Worm (Caenorhabditis elegans): Measurements from ENCODE around the gene ZK688.9.

ZK688.9 gene

ce11 chrIII:7854494-7855184 lies 28.2 kb downstream of the ZK688.9 start, which contains the start of gene rpl-35:
Gene rpl-35 (plus strand): TSS chrIII:7855134.
- TF ChIP-seq unc-130 (GFP tag; optimal IDR thresholded peaks at IDR 0.05), result peak; percentile 98
- TF ChIP-seq nhr-120 (GFP tag; IDR thresholded peaks at IDR 0.05), result peak; percentile 97
- peak; percentile 100 for TF ChIP-seq athp-1 (tag; optimal IDR thresholded peaks at IDR 0.05)
- peak; percentile 57 for TF ChIP-seq B0261.1 (tag; optimal IDR thresholded peaks at IDR 0.05)
- peak; percentile 80 for TF ChIP-seq die-1 (tag; optimal IDR thresholded peaks at IDR 0.05)
- TF ChIP-seq F33H1.4 (GFP tag; IDR thresholded peaks at IDR 0.05), result peak; percentile 96
- TF ChIP-seq ztf-3 (GFP tag; optimal IDR thresholded peaks at IDR 0.05), result peak; percentile 93
- TF ChIP-seq ceh-40 (GFP tag; IDR thresholded peaks at IDR 0.05), result peak; percentile 93; the same call in 1 of the 2 replicates
- TF ChIP-seq F57A8.1 (GFP tag; optimal IDR thresholded peaks at IDR 0.05), result peak; percentile 91
- TF ChIP-seq F52B5.7 (tag; optimal IDR thresholded peaks at IDR 0.05), result peak; percentile 99
- TF ChIP-seq sptf-2 (GFP tag; optimal IDR thresholded peaks at IDR 0.05), result peak; percentile 95
- peak; percentile 97 for TF ChIP-seq lsl-1 (GFP tag; optimal IDR thresholded peaks at IDR 0.05)
- TF ChIP-seq madf-10 (tag; optimal IDR thresholded peaks at IDR 0.05), result peak; percentile 97
- peak; percentile 85 for TF ChIP-seq T26A5.8 (tag; optimal IDR thresholded peaks at IDR 0.05)
- TF ChIP-seq zim-3 (tag; optimal IDR thresholded peaks at IDR 0.05), result peak; percentile 87
- 0 out of 2 replicates have a peak, but pooled peaks have one; percentile 86 for TF ChIP-seq lag-1 (GFP tag; IDR thresholded peaks at IDR 0.05)
- peak; percentile 98 for TF ChIP-seq atf-7 (tag; optimal IDR thresholded peaks at IDR 0.05)
- TF ChIP-seq lir-1 (GFP tag; conservative IDR thresholded peaks at IDR 0.05), result peak; percentile 99
- TF ChIP-seq bed-1 (GFP tag; IDR thresholded peaks at IDR 0.05), result peak; percentile 91; the same call in 1 of the 2 replicates
- TF ChIP-seq mcd-1 (GFP tag; IDR thresholded peaks at IDR 0.05), result peak; percentile 99
- TF ChIP-seq snpc-1.3 (tag; optimal IDR thresholded peaks at IDR 0.05; ENCODE audit: insufficient read depth), result peak; percentile 98
- TF ChIP-seq madf-8 (GFP tag; conservative IDR thresholded peaks at IDR 0.05), result peak; percentile 94
- TF ChIP-seq Y56A3A.18 (GFP tag; IDR thresholded peaks at IDR 0.05), result peak; percentile 99; the same call in 1 of the 2 replicates
- peak; percentile 41 for TF ChIP-seq unc-62 (GFP tag; optimal IDR thresholded peaks at IDR 0.05)
- TF ChIP-seq aptf-3 (GFP tag; IDR thresholded peaks at IDR 0.05), result peak; percentile 96; the same call in 1 of the 2 replicates
- peak; percentile 96 for TF ChIP-seq cebp-2 (GFP tag; IDR thresholded peaks at IDR 0.05)
- TF ChIP-seq egl-44 (GFP tag; IDR thresholded peaks at IDR 0.05), result peak; percentile 99
- peak; percentile 89 for TF ChIP-seq F10E7.11 (tag; optimal IDR thresholded peaks at IDR 0.05)
- TF ChIP-seq K12H6.12 (tag; optimal IDR thresholded peaks at IDR 0.05), result peak; percentile 99
- peak; percentile 77 for TF ChIP-seq nhr-27 (tag; optimal IDR thresholded peaks at IDR 0.05)
- peak; percentile 98 for TF ChIP-seq aptf-2 (GFP tag; conservative IDR thresholded peaks at IDR 0.05)
- peak; percentile 94 to 97 for TF ChIP-seq let-607 (tag; optimal IDR thresholded peaks at IDR 0.05)
- TF ChIP-seq F22D6.2 (tag; optimal IDR thresholded peaks at IDR 0.05), result peak; percentile 94
- TF ChIP-seq B0035.1 (tag; optimal IDR thresholded peaks at IDR 0.05), result peak; percentile 95
- peak; percentile 99 for TF ChIP-seq B0019.2 (GFP tag; conservative IDR thresholded peaks at IDR 0.05)
- TF ChIP-seq nfya-2 (GFP tag; IDR thresholded peaks at IDR 0.05), result peak; percentile 96
- TF ChIP-seq ekl-4 (GFP tag; IDR thresholded peaks at IDR 0.05), result peak; percentile 99
- TF ChIP-seq pbrm-1 (GFP tag; IDR thresholded peaks at IDR 0.05), result peak; percentile 100
- TF ChIP-seq ZK185.1 (tag; optimal IDR thresholded peaks at IDR 0.05; ENCODE audit: poor library complexity, severe bottlenecking), result peak; percentile 99
- TF ChIP-seq rcor-1 (GFP tag; IDR thresholded peaks at IDR 0.05), result peak; percentile 99
- TF ChIP-seq F55B11.4 (tag; optimal IDR thresholded peaks at IDR 0.05; ENCODE audit: borderline replicate concordance, insufficient read depth), result no peak
- peak; percentile 55 for TF ChIP-seq mxl-1 (tag; optimal IDR thresholded peaks at IDR 0.05)
- peak; percentile 97 for TF ChIP-seq Y79H2A.3 (GFP tag; conservative IDR thresholded peaks at IDR 0.05)
- TF ChIP-seq snpc-3.4 (tag; optimal IDR thresholded peaks at IDR 0.05), result peak; percentile 98
- peak; percentile 97 for TF ChIP-seq ztf-25 (GFP tag; IDR thresholded peaks at IDR 0.05)
- TF ChIP-seq chd-7 (tag; optimal IDR thresholded peaks at IDR 0.05), result peak; percentile 99
- TF ChIP-seq hsf-1 (GFP tag; IDR thresholded peaks at IDR 0.05), result peak; percentile 93

All from whole organism, young adult.